Fruit fly (Drosophila melanogaster): ENCODE measurements around the gene CG32081.

Gene CG32081

dm6 chr3L:11061200-11061599 is 33.8 kb downstream of the CG32081 start, which contains the start of the genes CG6321 and Blos2 (continued):
- TF ChIP-seq CG10147 (GFP tag; optimal IDR thresholded peaks at IDR 0.05) (peak; percentile 83), CG10209 (GFP tag; optimal IDR thresholded peaks at IDR 0.05) (peak; percentile 70), hb (GFP tag; IDR thresholded peaks at IDR 0.05; ENCODE audit: partially characterized antibody) (no peak), pros (GFP tag; optimal IDR thresholded peaks at IDR 0.05) (no peak), HLHmδ (GFP tag; optimal IDR thresholded peaks at IDR 0.05) (no peak), aop (GFP tag; IDR thresholded peaks at IDR 0.05) (no peak), pfk (GFP tag; optimal IDR thresholded peaks at IDR 0.05) (no peak), D19B (GFP tag; optimal IDR thresholded peaks at IDR 0.05) (peak; percentile 98), gcm2 (GFP tag; optimal IDR thresholded peaks at IDR 0.05) (peak; percentile 24), klu (GFP tag; IDR thresholded peaks at IDR 0.05) (peak; percentile 52), CG9215 (GFP tag; IDR thresholded peaks at IDR 0.05) (no peak), Xbp1 (GFP tag; optimal IDR thresholded peaks at IDR 0.05) (peak; percentile 75), CG14050 (GFP tag; IDR thresholded peaks at IDR 0.05) (peak; percentile 49; the same call in 1 of the 3 replicates), CG9797 (GFP tag; optimal IDR thresholded peaks at IDR 0.05) (no peak), hkb (optimal IDR thresholded peaks at IDR 0.05) (no peak), hkb (GFP tag; IDR thresholded peaks at IDR 0.05) (peak; percentile 86), scrt (GFP tag; optimal IDR thresholded peaks at IDR 0.05) (peak; percentile 68), Stat92E (GFP tag; optimal IDR thresholded peaks at IDR 0.05) (no peak), CG13424 (tag; optimal IDR thresholded peaks at IDR 0.05) (peak; percentile 84), CG10321 (GFP tag; IDR thresholded peaks at IDR 0.05) (no peak), jigr1 (GFP tag; IDR thresholded peaks at IDR 0.05) (no peak), CG8944 (GFP tag; optimal IDR thresholded peaks at IDR 0.05) (no peak), CkIIα-i1 (GFP tag; IDR thresholded peaks at IDR 0.05) (no peak), ken (GFP tag; IDR thresholded peaks at IDR 0.05) (peak; percentile 35; the same call in 1 of the 3 replicates), CG12391 (tag; optimal IDR thresholded peaks at IDR 0.05) (peak; percentile 88), Drgx (GFP tag; IDR thresholded peaks at IDR 0.05) (peak; percentile 77), Dbx (GFP tag; IDR thresholded peaks at IDR 0.05) (peak; percentile 63; the same call in 2 of the 3 replicates), caup (GFP tag; optimal IDR thresholded peaks at IDR 0.05; ENCODE audit: severe bottlenecking) (peak; percentile 72), CG2678 (tag; optimal IDR thresholded peaks at IDR 0.05) (peak; percentile 89), h (optimal IDR thresholded peaks at IDR 0.05) (no peak), salm (tag; optimal IDR thresholded peaks at IDR 0.05) (peak; percentile 77), Sry-β (GFP tag; optimal IDR thresholded peaks at IDR 0.05) (peak; percentile 14), CG4617 (GFP tag; optimal IDR thresholded peaks at IDR 0.05; ENCODE audit: borderline replicate concordance) (peak; percentile 34), PHDP (tag; optimal IDR thresholded peaks at IDR 0.05) (peak; percentile 89), nerfin-2 (GFP tag; IDR thresholded peaks at IDR 0.05; ENCODE audit: partially characterized antibody) (no peak), tin (GFP tag; optimal IDR thresholded peaks at IDR 0.05) (peak; percentile 61), CG11456 (GFP tag; IDR thresholded peaks at IDR 0.05) (peak; percentile 57; the same call in 1 of the 3 replicates), Trl (optimal IDR thresholded peaks at IDR 0.05) (no peak), Trl (GFP tag; optimal IDR thresholded peaks at IDR 0.05) (peak; percentile 45), Dek (tag; optimal IDR thresholded peaks at IDR 0.05) (peak; percentile 73), CG4328 (GFP tag; optimal IDR thresholded peaks at IDR 0.05) (peak; percentile 57), Ada2b (GFP tag; IDR thresholded peaks at IDR 0.05) (peak; percentile 60; the same call in 1 of the 2 replicates), gem (tag; optimal IDR thresholded peaks at IDR 0.05) (peak; percentile 90), BEAF-32 (GFP tag; optimal IDR thresholded peaks at IDR 0.05) (no peak), zfh2 (GFP tag; optimal IDR thresholded peaks at IDR 0.05) (no peak), CG18476 (GFP tag; optimal IDR thresholded peaks at IDR 0.05) (peak; percentile 65), lmd (GFP tag; IDR thresholded peaks at IDR 0.05) (peak; percentile 68), CG6791 (GFP tag; IDR thresholded peaks at IDR 0.05; ENCODE audit: partially characterized antibody) (no peak), CG12659 (GFP tag; optimal IDR thresholded peaks at IDR 0.05) (peak; percentile 68), CG31388 (GFP tag; optimal IDR thresholded peaks at IDR 0.05) (peak; percentile 29), en (GFP tag; optimal IDR thresholded peaks at IDR 0.05) (peak; percentile 27)

All from whole organism, embryonic.